Worm (Caenorhabditis elegans) whole organism, early embryonic: Measurements from ENCODE around the gene pus-1.

Experiments
- B0310.2 ChIP-seq: sonication (generic microtip); optimal IDR thresholded peaks from 2 replicates; lab custom pipeline; 2016; ENCODE audit warnings: mild to moderate bottlenecking, missing genetic modification characterization, missing compliant biosample characterization
- F13C5.2 ChIP-seq: sonication (generic microtip); optimal IDR thresholded peaks from 2 replicates; lab custom pipeline; 2017; ENCODE audit warnings: mild to moderate bottlenecking, missing genetic modification characterization, inconsistent platforms, missing compliant biosample characterization
- aly-1 ChIP-seq: sonication (generic microtip); optimal IDR thresholded peaks from 2 replicates; lab custom pipeline; 2016; ENCODE audit warnings: missing genetic modification characterization, missing compliant biosample characterization
- ama-1 ChIP-seq: fragments of 150-350 bp; optimal IDR thresholded peaks from 2 replicates; lab custom pipeline; 2014
- ceh-13 ChIP-seq: fragments of 200-800 bp; sonication (Bioruptor generic); optimal IDR thresholded peaks from 2 replicates; lab custom pipeline; 2018; ENCODE audit warnings: mild to moderate bottlenecking, missing genetic modification characterization, missing compliant biosample characterization
- ceh-36 ChIP-seq: sonication (generic microtip); optimal IDR thresholded peaks from 2 replicates; lab custom pipeline; 2016; ENCODE audit warnings: missing genetic modification characterization, inconsistent platforms, missing compliant biosample characterization
- ets-7 ChIP-seq: sonication (generic microtip); optimal IDR thresholded peaks from 2 replicates; lab custom pipeline; 2016; ENCODE audit warnings: missing genotype, missing genetic modification characterization, missing compliant biosample characterization
- flt-1 ChIP-seq: fragments of 200-800 bp; sonication (Bioruptor generic); IDR thresholded peaks from 2 replicates; pipeline ENCODE4 v1.3.6; 2022; ENCODE audit warnings: missing genetic modification characterization, missing compliant biosample characterization
- hmbx-1 ChIP-seq: sonication (generic microtip); optimal IDR thresholded peaks from 2 replicates; lab custom pipeline; 2016; ENCODE audit warnings: mild to moderate bottlenecking, missing genetic modification characterization, missing compliant biosample characterization
- hmg-4 ChIP-seq: fragments of 200-800 bp; sonication (Bioruptor generic); optimal IDR thresholded peaks from 2 replicates; lab custom pipeline; 2018; ENCODE audit warnings: mild to moderate bottlenecking, missing genetic modification characterization, missing compliant biosample characterization
- hnd-1 ChIP-seq: sonication (generic microtip); optimal IDR thresholded peaks from 2 replicates; lab custom pipeline; 2016; ENCODE audit warnings: missing genetic modification characterization, missing compliant biosample characterization
- pes-1 ChIP-seq: fragments of 200-800 bp; sonication (Bioruptor generic); IDR thresholded peaks from 2 replicates; pipeline ENCODE4 v1.3.6; 2022; ENCODE audit warnings: missing genetic modification reagents, missing genetic modification characterization, missing compliant biosample characterization
- scrt-1 ChIP-seq: fragments of 200-800 bp; sonication (Bioruptor generic); IDR thresholded peaks from 2 replicates; pipeline ENCODE4 v1.3.6; 2022; ENCODE audit warnings: missing genetic modification characterization, missing compliant biosample characterization
- sea-1 ChIP-seq: fragments of 200-800 bp; sonication (Bioruptor generic); conservative IDR thresholded peaks from 2 replicates; pipeline ENCODE4 v1.3.6; 2022; ENCODE audit warnings: missing genetic modification characterization, missing compliant biosample characterization
- tbx-11 ChIP-seq: fragments of 200-800 bp; sonication (Bioruptor generic); IDR thresholded peaks from 2 replicates; pipeline ENCODE4 v1.3.6; 2022; ENCODE audit warnings: missing genetic modification characterization, missing compliant biosample characterization
- tbx-37 ChIP-seq: fragments of 200-800 bp; sonication (Bioruptor generic); conservative IDR thresholded peaks from 2 replicates; pipeline ENCODE4 v1.3.6; 2022; ENCODE audit warnings: missing genetic modification reagents, missing genetic modification characterization, missing compliant biosample characterization
- tra-4 ChIP-seq: sonication (generic microtip); optimal IDR thresholded peaks from 2 replicates; lab custom pipeline; 2017; ENCODE audit warnings: missing genetic modification characterization, missing compliant biosample characterization

Gene pus-1

ce11 chrV:16749473-16749872, 45.3 kb downstream of the pus-1 start:
- no peak for TF ChIP-seq ets-7
- TF ChIP-seq hmbx-1 (tag; lab: Kevin White, UChicago), result no peak
- TF ChIP-seq scrt-1, result no peak
- no peak for TF ChIP-seq ceh-13 (GFP tag; lab: Kevin White, UChicago)
- TF ChIP-seq aly-1 (tag; lab: Kevin White, UChicago), result no peak
- TF ChIP-seq tra-4 (tag; lab: Kevin White, UChicago), result no peak
- no peak for TF ChIP-seq hmg-4 (GFP tag; lab: Kevin White, UChicago)
- TF ChIP-seq hnd-1 (tag; lab: Kevin White, UChicago), result no peak
- TF ChIP-seq ceh-36, result no peak
- TF ChIP-seq tbx-37 (GFP tag; lab: Robert Waterston, UW), result no peak
- TF ChIP-seq ama-1 (lab: Kevin White, UChicago), result no peak
- TF ChIP-seq pes-1 (GFP tag; lab: Robert Waterston, UW), result no peak
- no peak for TF ChIP-seq flt-1 (GFP tag; lab: Robert Waterston, UW)
- no peak for TF ChIP-seq F13C5.2 (tag; lab: Kevin White, UChicago)
- TF ChIP-seq B0310.2 (tag; lab: Kevin White, UChicago), result no peak

DNA sequence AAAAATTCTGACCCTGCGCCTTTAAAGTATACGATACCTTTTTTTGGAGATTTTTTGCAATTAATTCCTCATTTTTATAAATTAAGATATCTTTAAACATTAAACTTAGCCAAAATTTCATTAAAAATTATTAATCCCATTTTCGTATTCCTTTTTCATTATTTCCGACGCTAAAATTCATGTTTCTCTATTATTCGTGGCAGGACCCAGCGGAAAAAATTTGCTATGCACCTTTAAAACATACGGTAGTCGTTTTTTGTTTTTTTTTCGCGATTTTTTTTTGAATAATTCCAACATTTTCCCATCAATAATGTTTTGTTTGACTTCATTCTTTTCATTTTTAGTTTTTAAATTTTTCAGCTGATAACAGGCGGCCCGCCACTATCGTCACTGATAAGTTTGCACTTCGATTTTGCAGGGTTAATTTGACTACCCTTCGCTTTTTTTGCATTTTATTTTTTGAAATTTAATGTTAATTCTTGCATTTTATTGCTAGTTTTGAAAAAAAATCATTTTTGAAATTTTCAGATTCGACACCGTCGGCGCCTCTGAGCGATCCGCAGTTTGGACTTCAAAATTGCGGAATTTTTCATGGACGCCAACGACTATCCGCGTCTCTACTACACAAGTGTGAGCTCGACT, 47.6 kb downstream of the pus-1 start, which contains the start of gene dkf-2:
TSS of gene dkf-2 (plus strand) at position 592 of the 642 bp plus-strand sequence.
- TF ChIP-seq pes-1 (GFP tag; lab: Robert Waterston, UW) (no peak), B0310.2 (tag; lab: Kevin White, UChicago) (no peak), ceh-36 (no peak), ama-1 (lab: Kevin White, UChicago) (no peak), tbx-37 (GFP tag; lab: Robert Waterston, UW) (no peak), aly-1 (tag; lab: Kevin White, UChicago) (no peak), sea-1 (GFP tag; lab: Robert Waterston, UW) (no peak), scrt-1 (no peak), hmbx-1 (tag; lab: Kevin White, UChicago) (no peak), ceh-13 (GFP tag; lab: Kevin White, UChicago) (no peak), hnd-1 (tag; lab: Kevin White, UChicago) (no peak)

DNA sequence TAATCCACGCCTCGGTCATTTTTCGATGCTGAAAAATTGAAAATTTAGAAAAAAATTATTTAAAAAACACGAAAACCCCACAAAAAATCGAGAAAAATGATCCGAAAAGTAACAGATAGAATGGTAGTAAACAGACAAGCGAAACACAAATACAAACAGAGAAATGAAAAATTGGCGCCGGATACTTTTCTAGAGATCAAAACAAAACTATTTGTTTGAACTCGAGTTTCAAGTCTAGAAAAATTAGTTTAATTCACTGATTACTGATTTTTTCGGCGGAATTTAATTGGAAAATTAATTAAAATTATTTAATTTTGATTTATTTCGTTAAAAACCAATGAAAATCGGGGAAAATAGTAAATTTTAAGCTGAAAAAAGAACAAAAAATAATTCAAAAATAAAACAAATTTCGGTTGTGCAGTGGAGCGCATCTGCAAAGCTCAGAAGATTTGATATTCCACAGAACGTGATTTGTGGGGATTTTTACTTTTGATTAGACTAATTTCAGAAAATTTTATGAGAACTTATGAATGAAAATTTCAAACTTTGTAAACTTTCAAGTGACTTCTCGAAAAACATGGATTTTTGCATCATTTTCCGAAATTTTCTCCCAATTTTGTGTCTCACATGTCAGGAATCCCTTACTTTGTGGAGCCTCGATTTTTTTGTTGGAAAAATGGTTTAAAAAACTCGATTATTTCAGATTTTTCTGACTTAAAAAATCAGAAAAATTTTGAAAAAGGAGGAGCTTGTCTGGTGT, 48.3 kb downstream of the pus-1 start, which contains the start of gene gyg-2:
TSS of gene gyg-2 (minus strand) at position 28 of the 760 bp plus-strand sequence.
- no peak for TF ChIP-seq ama-1 (lab: Kevin White, UChicago)
- no peak for TF ChIP-seq ceh-36
- TF ChIP-seq sea-1 (GFP tag; lab: Robert Waterston, UW), result no peak
- TF ChIP-seq scrt-1, result no peak
- TF ChIP-seq aly-1 (tag; lab: Kevin White, UChicago), result no peak
- TF ChIP-seq hmg-4 (GFP tag; lab: Kevin White, UChicago), result no peak
- TF ChIP-seq tra-4 (tag; lab: Kevin White, UChicago), result no peak
- TF ChIP-seq B0310.2 (tag; lab: Kevin White, UChicago), result no peak
- TF ChIP-seq ceh-13 (GFP tag; lab: Kevin White, UChicago), result no peak

ce11 chrV:16745214-16745613, 49.5 kb downstream of the pus-1 start:
- TF ChIP-seq B0310.2 (tag; lab: Kevin White, UChicago) (no peak), aly-1 (tag; lab: Kevin White, UChicago) (no peak), tbx-11 (no peak), scrt-1 (no peak), ceh-36 (no peak), ets-7 (no peak), F13C5.2 (tag; lab: Kevin White, UChicago) (no peak), flt-1 (GFP tag; lab: Robert Waterston, UW) (no peak)

DNA sequence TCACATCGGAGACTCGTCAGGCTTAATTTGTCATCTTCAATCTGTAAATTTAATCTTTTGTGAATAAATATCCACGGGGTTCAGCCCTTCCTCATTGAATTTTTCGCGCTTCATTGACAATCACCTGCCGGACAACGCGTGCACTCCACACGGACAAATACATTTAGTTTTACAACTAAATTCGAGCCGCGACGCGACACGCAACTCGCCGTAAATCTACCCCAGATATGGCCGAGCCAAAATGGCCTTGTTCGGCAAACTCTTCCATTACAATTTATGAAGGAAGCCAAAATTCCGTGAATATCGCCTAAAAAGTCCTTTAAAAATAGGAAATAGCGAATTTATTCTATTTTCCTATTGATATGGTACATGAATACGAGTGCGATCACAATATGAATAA, 50.0 kb downstream of the pus-1 start:
- TF ChIP-seq ceh-13 (GFP tag; lab: Kevin White, UChicago) (no peak), tbx-37 (GFP tag; lab: Robert Waterston, UW) (no peak), tbx-11 (no peak), ets-7 (no peak), pes-1 (GFP tag; lab: Robert Waterston, UW) (no peak), aly-1 (tag; lab: Kevin White, UChicago) (no peak), F13C5.2 (tag; lab: Kevin White, UChicago) (no peak), hmbx-1 (tag; lab: Kevin White, UChicago) (no peak), hnd-1 (tag; lab: Kevin White, UChicago) (no peak), scrt-1 (no peak), flt-1 (GFP tag; lab: Robert Waterston, UW) (no peak), sea-1 (GFP tag; lab: Robert Waterston, UW) (no peak), ceh-36 (no peak), tra-4 (tag; lab: Kevin White, UChicago) (no peak), B0310.2 (tag; lab: Kevin White, UChicago) (no peak), ama-1 (lab: Kevin White, UChicago) (no peak)
